Worm (Caenorhabditis elegans) whole organism, L4/young adult: ENCODE measurements around the gene Y42A5A.1.
"Not testable (repeated sequence)": the region's sequence is repeated elsewhere in the genome, so short reads cannot be mapped to it uniquely, and the experiment has no call there.

Experiments
- W03F9.2 ChIP-seq: fragments of 150-350 bp; optimal IDR thresholded peaks from 2 replicates; lab custom pipeline; 2014; ENCODE audit warnings: missing biosample characterization, missing genetic modification characterization
- dao-5 ChIP-seq: sonication (generic microtip); optimal IDR thresholded peaks from 2 replicates; lab custom pipeline; 2016; ENCODE audit warnings: missing genotype, missing genetic modification characterization, moderate library complexity, missing compliant biosample characterization
- him-1 ChIP-seq: sonication (generic microtip); optimal IDR thresholded peaks from 2 replicates; lab custom pipeline; 2016; ENCODE audit warnings: missing genotype, missing genetic modification reagents, missing genetic modification characterization, missing compliant biosample characterization

Gene Y42A5A.1

DNA sequence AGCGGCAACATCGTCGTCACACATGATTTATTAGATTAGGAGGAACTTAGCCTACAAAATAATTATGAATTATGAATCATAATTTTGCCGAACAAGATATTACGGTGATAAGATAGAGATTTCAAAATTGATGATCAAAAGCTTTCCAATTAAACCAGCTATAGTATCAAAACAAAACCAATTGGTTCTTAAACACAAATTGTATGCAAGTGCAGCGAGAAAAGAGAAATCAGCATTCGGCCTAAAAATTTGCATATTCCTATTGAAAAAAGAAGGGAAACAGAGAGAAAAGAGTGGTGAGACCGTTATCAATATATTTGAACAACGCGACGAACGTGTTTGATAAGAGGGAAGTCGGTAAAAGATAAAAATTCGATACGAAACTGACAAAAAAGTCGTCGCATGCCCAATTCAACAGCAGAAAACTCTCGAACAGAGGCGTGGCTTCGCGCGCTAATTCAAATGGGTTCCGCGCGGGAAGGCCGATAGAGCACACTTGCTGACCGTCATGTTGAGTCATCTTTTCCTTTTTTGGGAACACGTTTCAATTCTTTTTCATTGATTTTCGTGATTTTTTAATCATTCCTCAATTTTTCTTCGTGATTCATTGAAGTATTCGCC, 9.5 kb upstream of the Y42A5A.1 start, which contains the start of gene act-2:
act-2 (minus strand) TSS at position 51 of the 621 bp plus-strand sequence.
- TF ChIP-seq W03F9.2 (tag; lab: Kevin White, UChicago), result peak; percentile 80
- no peak for TF ChIP-seq dao-5 (tag; lab: Kevin White, UChicago)

- no peak for TF ChIP-seq W03F9.2 (tag; lab: Kevin White, UChicago)
- TF ChIP-seq dao-5 (tag; lab: Kevin White, UChicago), result no peak
- no peak for TF ChIP-seq him-1
These were observed 8.9 kb upstream of the Y42A5A.1 start for ce11 chrV:11078874-11079273.

- no peak for TF ChIP-seq dao-5 (tag; lab: Kevin White, UChicago)
- TF ChIP-seq him-1, result no peak
- TF ChIP-seq W03F9.2 (tag; lab: Kevin White, UChicago), result no peak
These were observed 7.2 kb upstream of the Y42A5A.1 start, which contains the start of gene act-1 for ce11 chrV:11080345-11081102. Gene act-1, plus strand, starts transcription at chrV:11081052.

DNA sequence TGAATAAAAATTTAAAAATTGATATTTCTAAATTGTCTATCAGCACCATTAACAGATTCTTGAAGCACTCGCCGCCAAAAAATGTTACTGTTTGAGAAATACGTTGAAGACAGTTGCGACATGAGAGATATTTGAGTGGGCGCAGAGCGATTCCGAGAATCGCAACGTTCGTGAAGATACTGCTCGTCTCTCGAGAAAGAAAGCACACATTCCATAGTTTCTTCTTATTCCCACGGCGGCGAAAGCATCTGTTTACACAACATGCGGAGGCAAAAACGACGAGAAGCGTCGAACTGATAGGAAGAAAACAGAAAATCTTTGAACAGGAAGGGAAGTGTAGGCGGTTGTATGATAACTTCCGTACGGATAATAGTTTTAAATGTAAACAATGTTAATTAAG, 5.3 kb upstream of the Y42A5A.1 start:
- no peak for TF ChIP-seq W03F9.2 (tag; lab: Kevin White, UChicago)
- no peak for TF ChIP-seq dao-5 (tag; lab: Kevin White, UChicago)
- no peak for TF ChIP-seq him-1

DNA sequence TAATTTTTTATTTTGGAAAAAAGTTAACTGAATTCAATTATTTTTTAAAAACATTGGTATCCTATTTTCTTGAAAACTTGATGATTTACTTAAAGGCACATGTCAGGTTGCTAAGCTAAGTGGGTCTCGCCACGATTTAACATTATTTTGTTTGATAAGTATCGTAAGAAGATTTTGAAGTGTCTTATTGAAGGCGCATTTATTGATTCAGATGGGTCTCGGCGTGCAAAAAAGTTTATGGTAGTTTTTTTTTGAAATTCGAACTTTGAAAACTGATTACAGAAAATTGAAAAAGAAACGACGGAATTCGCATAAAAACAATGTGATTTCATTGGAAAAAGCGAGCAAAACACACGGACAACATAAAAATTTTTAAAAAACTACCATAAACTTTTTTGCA, 4.8 kb upstream of the Y42A5A.1 start:
- no peak for TF ChIP-seq dao-5 (tag; lab: Kevin White, UChicago)
- TF ChIP-seq him-1, result no peak
- no peak for TF ChIP-seq W03F9.2 (tag; lab: Kevin White, UChicago)

DNA sequence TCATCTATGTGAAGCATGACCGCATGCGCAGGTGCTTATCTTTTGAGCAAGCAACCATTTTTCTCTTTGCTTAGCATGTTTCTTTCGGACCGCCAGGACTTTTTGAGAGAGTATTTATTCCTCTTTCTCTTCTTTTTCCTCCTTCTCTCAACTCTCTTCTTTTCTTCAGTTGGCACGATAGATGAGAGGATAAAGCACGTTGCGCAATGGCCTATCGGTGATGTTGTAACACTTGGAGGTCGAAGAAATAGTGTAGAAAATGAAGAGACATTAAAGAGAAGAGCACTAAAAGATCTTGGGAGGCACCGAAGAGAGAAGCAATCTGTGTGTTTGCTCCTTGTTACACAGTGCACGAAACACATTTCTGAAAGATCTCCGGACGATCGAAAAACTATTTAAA, 4.1 kb upstream of the Y42A5A.1 start:
- TF ChIP-seq W03F9.2 (tag; lab: Kevin White, UChicago) (no peak), dao-5 (tag; lab: Kevin White, UChicago) (no peak), him-1 (no peak)

ce11 chrV:11087119-11087518, 629 bp upstream of the Y42A5A.1 start:
- TF ChIP-seq W03F9.2 (tag; lab: Kevin White, UChicago) (no peak), him-1 (no peak), dao-5 (tag; lab: Kevin White, UChicago) (no peak)

- TF ChIP-seq dao-5 (tag; lab: Kevin White, UChicago), result no peak
- TF ChIP-seq him-1, result no peak
- TF ChIP-seq W03F9.2 (tag; lab: Kevin White, UChicago), result no peak
These were observed 5.7 kb downstream of the Y42A5A.1 start, which contains the start of gene lact-8 for ce11 chrV:11093163-11094091. Gene lact-8, minus strand, starts transcription at chrV:11093607.

- TF ChIP-seq him-1 (no peak), dao-5 (tag; lab: Kevin White, UChicago) (no peak), W03F9.2 (tag; lab: Kevin White, UChicago) (no peak)
These were observed 7.0 kb downstream of the Y42A5A.1 start for ce11 chrV:11094698-11095097.

DNA sequence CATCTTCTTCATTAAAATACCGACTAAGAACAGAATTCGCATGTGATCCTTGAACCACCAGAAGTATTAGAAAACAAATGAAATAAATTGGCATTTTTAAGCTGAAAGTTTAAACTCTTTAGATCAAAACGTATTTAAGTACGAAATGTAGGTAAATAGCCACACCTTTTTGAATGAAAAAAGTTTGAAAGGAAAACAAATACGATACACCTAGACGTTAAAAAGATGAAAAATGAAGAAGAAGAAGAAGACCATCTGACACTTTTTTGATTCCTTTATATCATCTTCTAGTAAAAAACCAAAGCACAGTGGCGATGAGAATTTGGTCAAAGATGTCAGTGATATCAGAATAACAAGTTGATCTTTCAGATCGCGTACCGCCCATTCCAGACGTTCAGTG, 8.1 kb downstream of the Y42A5A.1 start, which contains the start of gene Y42A5A.3:
Y42A5A.3 (minus strand) TSS at position 101 of the 400 bp plus-strand sequence.
- TF ChIP-seq dao-5 (tag; lab: Kevin White, UChicago), result no peak
- no peak for TF ChIP-seq W03F9.2 (tag; lab: Kevin White, UChicago)
- no peak for TF ChIP-seq him-1

- TF ChIP-seq dao-5 (tag; lab: Kevin White, UChicago) (no peak), W03F9.2 (tag; lab: Kevin White, UChicago) (no peak), him-1 (no peak)
These were observed 10.9 kb downstream of the Y42A5A.1 start, which contains the start of gene cdkl-1 for ce11 chrV:11098599-11098998. Gene cdkl-1, plus strand, starts transcription at chrV:11098899.

DNA sequence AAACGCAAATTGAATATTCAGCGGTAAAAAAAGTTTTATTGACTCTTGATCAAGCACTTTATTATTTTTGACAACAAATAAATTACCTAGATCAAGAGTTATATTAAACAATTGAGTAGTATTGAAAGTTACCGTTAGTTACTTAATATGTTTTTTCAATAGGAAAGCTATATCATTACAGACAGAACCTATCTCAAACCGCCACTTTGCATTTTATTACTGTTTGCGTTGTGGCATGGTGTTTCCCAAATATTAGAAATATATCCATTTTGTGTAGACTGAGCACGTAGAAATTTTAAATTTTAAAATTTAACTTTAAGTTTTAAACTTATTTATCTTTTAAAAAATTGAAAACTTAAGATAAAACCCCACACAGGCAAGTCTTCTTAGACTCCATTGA, 16.7 kb downstream of the Y42A5A.1 start:
- TF ChIP-seq dao-5 (tag; lab: Kevin White, UChicago) (no peak), him-1 (no peak), W03F9.2 (tag; lab: Kevin White, UChicago) (no peak)

DNA sequence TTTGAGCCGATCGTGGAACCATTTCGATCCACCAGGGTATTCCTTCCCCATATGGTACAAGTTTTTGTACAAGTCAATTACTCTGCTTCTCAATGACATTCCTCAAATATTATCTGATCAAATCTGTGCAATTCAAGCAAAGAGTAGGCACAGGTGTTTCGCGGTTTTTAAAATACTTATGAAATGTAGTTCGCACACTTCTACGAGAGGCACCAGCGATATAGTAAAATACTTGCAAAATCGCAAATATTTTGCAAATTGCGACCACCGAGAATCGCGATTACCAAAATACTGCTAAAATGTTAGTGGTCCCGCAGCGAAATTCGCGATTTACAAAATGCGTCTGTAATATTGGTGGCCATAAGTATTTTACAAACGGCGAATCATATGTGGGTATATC, 21.9 kb downstream of the Y42A5A.1 start, which contains the start of gene Y42A5A.5:
Y42A5A.5 (minus strand) TSS at position 101 of the 400 bp plus-strand sequence.
- TF ChIP-seq W03F9.2 (tag; lab: Kevin White, UChicago); him-1; dao-5 (tag; lab: Kevin White, UChicago): not testable (repeated sequence)
